Fruit fly (Drosophila melanogaster): Measurements from ENCODE around the gene Oseg4.
A peak's percentile ranks its signal among the peaks of the same experiment; 100 is the strongest.

The Oseg4 gene

dm6 chr3L:1737898-1738322 lies 2.3 kb upstream of the Oseg4 start, which contains the start of gene PIG-Wb (continued):
- TF ChIP-seq CG6791 (GFP tag; IDR thresholded peaks at IDR 0.05; ENCODE audit: partially characterized antibody) (no peak), pb (GFP tag; optimal IDR thresholded peaks at IDR 0.05) (no peak), CG17385 (GFP tag; optimal IDR thresholded peaks at IDR 0.05) (no peak), E2f1 (GFP tag; IDR thresholded peaks at IDR 0.05) (no peak), Nf-YB (GFP tag; optimal IDR thresholded peaks at IDR 0.05) (no peak), tio (GFP tag; optimal IDR thresholded peaks at IDR 0.05) (no peak), CG18599 (GFP tag; optimal IDR thresholded peaks at IDR 0.05) (peak; percentile 77), sob (GFP tag; IDR thresholded peaks at IDR 0.05) (no peak), Dad (GFP tag; optimal IDR thresholded peaks at IDR 0.05) (peak; percentile 4), bigmax (GFP tag; optimal IDR thresholded peaks at IDR 0.05) (no peak), Poxn (GFP tag; IDR thresholded peaks at IDR 0.05) (no peak), usp (GFP tag; optimal IDR thresholded peaks at IDR 0.05) (no peak), CG14014 (GFP tag; IDR thresholded peaks at IDR 0.05) (0 out of 2 replicates have a peak, but pooled peaks have one; percentile 32), Hr39 (optimal IDR thresholded peaks at IDR 0.05) (no peak), crp (GFP tag; optimal IDR thresholded peaks at IDR 0.05) (no peak), psq (GFP tag; optimal IDR thresholded peaks at IDR 0.05) (no peak), CG15011 (GFP tag; optimal IDR thresholded peaks at IDR 0.05) (peak; percentile 22), Dfd (GFP tag; optimal IDR thresholded peaks at IDR 0.05) (no peak), CG14441 (GFP tag; IDR thresholded peaks at IDR 0.05) (peak; percentile 40; the same call in 1 of the 2 replicates), Tbp (GFP tag; optimal IDR thresholded peaks at IDR 0.05) (no peak), CG2199 (GFP tag; IDR thresholded peaks at IDR 0.05) (no peak), zfh1 (GFP tag; IDR thresholded peaks at IDR 0.05) (no peak), wor (GFP tag; IDR thresholded peaks at IDR 0.05) (no peak), hkb (optimal IDR thresholded peaks at IDR 0.05) (no peak), hkb (GFP tag; IDR thresholded peaks at IDR 0.05) (0 out of 2 replicates have a peak, but pooled peaks have one; percentile 35), MBD-R2 (GFP tag; IDR thresholded peaks at IDR 0.05) (no peak), zfh2 (GFP tag; optimal IDR thresholded peaks at IDR 0.05) (no peak), Dbx (GFP tag; IDR thresholded peaks at IDR 0.05) (no peak), tgo (GFP tag; IDR thresholded peaks at IDR 0.05) (no peak), CG3995 (GFP tag; optimal IDR thresholded peaks at IDR 0.05) (peak; percentile 82), Deaf1 (tag; optimal IDR thresholded peaks at IDR 0.05) (peak; percentile 58), YL-1 (GFP tag; optimal IDR thresholded peaks at IDR 0.05) (no peak), CG31388 (GFP tag; optimal IDR thresholded peaks at IDR 0.05) (no peak), fru (optimal IDR thresholded peaks at IDR 0.05) (no peak), CG2116 (GFP tag; optimal IDR thresholded peaks at IDR 0.05) (no peak), CG13894 (tag; optimal IDR thresholded peaks at IDR 0.05) (no peak), CG9817 (tag; optimal IDR thresholded peaks at IDR 0.05) (no peak), chif (GFP tag; optimal IDR thresholded peaks at IDR 0.05) (no peak), CG11504 (tag; optimal IDR thresholded peaks at IDR 0.05) (peak; percentile 18), Max (GFP tag; optimal IDR thresholded peaks at IDR 0.05) (no peak), CG18476 (GFP tag; optimal IDR thresholded peaks at IDR 0.05) (no peak), abd-A (tag; optimal IDR thresholded peaks at IDR 0.05) (no peak), CG9437 (GFP tag; optimal IDR thresholded peaks at IDR 0.05) (no peak), pita (GFP tag; optimal IDR thresholded peaks at IDR 0.05) (no peak), CG17361 (GFP tag; IDR thresholded peaks at IDR 0.05) (no peak), CG8281 (tag; optimal IDR thresholded peaks at IDR 0.05) (peak; percentile 7), CG10321 (GFP tag; IDR thresholded peaks at IDR 0.05) (no peak), kah (GFP tag; optimal IDR thresholded peaks at IDR 0.05) (no peak), CG3281 (GFP tag; optimal IDR thresholded peaks at IDR 0.05) (peak; percentile 33), caup (GFP tag; optimal IDR thresholded peaks at IDR 0.05; ENCODE audit: severe bottlenecking) (peak; percentile 35), Lhr (GFP tag; optimal IDR thresholded peaks at IDR 0.05) (no peak), ato (GFP tag; IDR thresholded peaks at IDR 0.05; ENCODE audit: partially characterized antibody) (no peak), ttk (GFP tag; IDR thresholded peaks at IDR 0.05) (no peak)
